Fruit fly (Drosophila melanogaster) whole organism, wandering third instar larva: Measurements from ENCODE around the gene CG43658.

Experiments used
- CrebA ChIP-seq: fragments of 200-800 bp; sonication (Bioruptor generic); optimal IDR thresholded peaks from 2 replicates; lab custom pipeline; 2016; ENCODE audit warnings: missing biosample characterization, mild to moderate bottlenecking, missing genetic modification characterization, borderline replicate concordance
- HLH106 ChIP-seq: fragments of 200-800 bp; optimal IDR thresholded peaks from 3 replicates; lab custom pipeline; 2019; ENCODE audit warnings: missing biosample characterization, mild to moderate bottlenecking, missing genetic modification characterization, moderate library complexity
- Myc ChIP-seq: fragments of >200 bp; optimal IDR thresholded peaks from 2 replicates; lab custom pipeline; 2017
- br ChIP-seq: fragments of 200-800 bp; sonication (Bioruptor generic); optimal IDR thresholded peaks from 2 replicates; lab custom pipeline; 2016; ENCODE audit warnings: missing biosample characterization, missing genetic modification characterization
- h ChIP-seq: fragments of 200-800 bp; sonication (Bioruptor generic); optimal IDR thresholded peaks from 3 replicates; lab custom pipeline; 2016; ENCODE audit warnings: missing biosample characterization, mild to moderate bottlenecking, missing genetic modification characterization
- lola ChIP-seq: fragments of >200 bp; optimal IDR thresholded peaks from 2 replicates; lab custom pipeline; 2017; ENCODE audit warnings: missing biosample characterization, missing genetic modification characterization

dm6 chrX:17555139-17555538, 5.8 kb downstream of the CG43658 start:
- TF ChIP-seq h (GFP tag; lab: Kevin White, UChicago), result no peak
- TF ChIP-seq CrebA (GFP tag; lab: Kevin White, UChicago), result no peak
- no peak for TF ChIP-seq lola (GFP tag; lab: Kevin White, UChicago)
- no peak for TF ChIP-seq Myc (lab: Kevin White, UChicago)
- TF ChIP-seq br (GFP tag; lab: Kevin White, UChicago), result no peak
- no peak for TF ChIP-seq HLH106
